Worm (Caenorhabditis elegans) whole organism, L4 larva: ENCODE measurements around the gene Y43F4A.1.
A peak's percentile ranks its signal among the peaks of the same experiment; 100 is the strongest.

Experiments
- D1046.2 ChIP-seq: fragments of 200-800 bp; sonication (Bioruptor generic); IDR thresholded peaks from 2 replicates; pipeline ENCODE4 v1.3.6; 2022; ENCODE audit warnings: missing genetic modification characterization, missing compliant biosample characterization
- R02D3.7 ChIP-seq: fragments of 150-350 bp; sonication (generic microtip); optimal IDR thresholded peaks from 3 replicates; lab custom pipeline; 2014; ENCODE audit warnings: missing biosample characterization, missing genetic modification characterization
- T26A8.4 ChIP-seq: fragments of 200-800 bp; sonication (Bioruptor generic); IDR thresholded peaks from 2 replicates; pipeline ENCODE4 v1.3.6; 2022; ENCODE audit warnings: missing genetic modification characterization, missing compliant biosample characterization
- Y75B8A.6 ChIP-seq: fragments of 200-800 bp; sonication (Bioruptor generic); IDR thresholded peaks from 2 replicates; pipeline ENCODE4 v1.3.6; 2022; ENCODE audit warnings: missing genetic modification reagents, missing genetic modification characterization, missing compliant biosample characterization
- ZK546.5 ChIP-seq, 2 experiments: sonication (generic microtip); optimal IDR thresholded peaks; 2 replicates each; lab custom pipeline; 2017; ENCODE audit warnings: missing biosample characterization in 2 of 2, missing genetic modification characterization in 2 of 2
- aha-1 ChIP-seq: fragments of 150-350 bp; peaks from one replicate; lab custom pipeline; 2014; ENCODE audit warnings: missing biosample characterization, missing genetic modification characterization
- attf-4 ChIP-seq: sonication (generic microtip); optimal IDR thresholded peaks from 3 replicates; lab custom pipeline; 2017; ENCODE audit warnings: missing biosample characterization, missing genetic modification characterization
- ceh-20 ChIP-seq: fragments of 200-800 bp; sonication (Bioruptor generic); IDR thresholded peaks from 2 replicates; pipeline ENCODE4 v1.3.6; 2022; ENCODE audit warnings: missing genetic modification reagents, missing genetic modification characterization, missing compliant biosample characterization
- ceh-62 ChIP-seq: sonication (generic microtip); optimal IDR thresholded peaks from 2 replicates; lab custom pipeline; 2017; ENCODE audit warnings: missing biosample characterization, missing genetic modification characterization
- cey-2 ChIP-seq: sonication (generic microtip); optimal IDR thresholded peaks from 3 replicates; lab custom pipeline; 2017; ENCODE audit warnings: missing genetic modification characterization, mild to moderate bottlenecking, missing compliant biosample characterization, antibody characterized with exemption, borderline replicate concordance; ENCODE audit not compliant: insufficient read depth
- dpl-1 ChIP-seq: fragments of 150-350 bp; optimal IDR thresholded peaks from 2 replicates; lab custom pipeline; 2014; ENCODE audit warnings: missing biosample characterization, missing genetic modification reagents, missing genetic modification characterization
- duxl-1 ChIP-seq: sonication (generic microtip); optimal IDR thresholded peaks from 2 replicates; lab custom pipeline; 2016; ENCODE audit warnings: mild to moderate bottlenecking, missing genetic modification characterization, moderate library complexity, missing compliant biosample characterization; ENCODE audit not compliant: poor library complexity
- dve-1 ChIP-seq: sonication (generic microtip); optimal IDR thresholded peaks from 2 replicates; lab custom pipeline; 2017; ENCODE audit warnings: antibody characterized with exemption, mild to moderate bottlenecking, missing genetic modification characterization, missing compliant biosample characterization; ENCODE audit not compliant: insufficient read depth
- fkh-10 ChIP-seq: fragments of 150-350 bp; optimal IDR thresholded peaks from 2 replicates; lab custom pipeline; 2014; ENCODE audit warnings: missing biosample characterization, missing genetic modification reagents, missing genetic modification characterization
- hif-1 ChIP-seq, 2 experiments: sonication (generic microtip); optimal IDR thresholded peaks; 2 replicates each; lab custom pipeline; 2016 to 2017; ENCODE audit warnings: missing compliant biosample characterization in 2 of 2, missing genetic modification characterization in 2 of 2, missing genetic modification reagents in 2 of 2, missing genotype in 2 of 2, mild to moderate bottlenecking in 1 of 2
- hlh-11 ChIP-seq: fragments of 200-800 bp; sonication (Bioruptor generic); optimal IDR thresholded peaks from 2 replicates; lab custom pipeline; 2018; ENCODE audit warnings: mild to moderate bottlenecking, missing genetic modification characterization, missing compliant biosample characterization
- hlh-30 ChIP-seq: sonication (generic microtip); optimal IDR thresholded peaks from 2 replicates; lab custom pipeline; 2017; ENCODE audit warnings: antibody characterized with exemption, mild to moderate bottlenecking, missing genetic modification characterization, missing compliant biosample characterization; ENCODE audit not compliant: insufficient read depth
- hmg-1.1 ChIP-seq: fragments of 200-800 bp; sonication (Bioruptor generic); IDR thresholded peaks from 2 replicates; pipeline ENCODE4 v1.3.6; 2022; ENCODE audit warnings: missing genetic modification reagents, missing genetic modification characterization, missing compliant biosample characterization
- lin-1 ChIP-seq: fragments of 200-800 bp; sonication (Bioruptor generic); IDR thresholded peaks from 2 replicates; pipeline ENCODE4 v1.3.6; 2022; ENCODE audit warnings: missing genetic modification reagents, missing genetic modification characterization, missing compliant biosample characterization
- lin-39 ChIP-seq: fragments of 150-350 bp; optimal IDR thresholded peaks from 2 replicates; lab custom pipeline; 2014; ENCODE audit warnings: missing biosample characterization, missing genetic modification reagents, missing genetic modification characterization
- lsy-2 ChIP-seq, 2 experiments: fragments of 150-350 bp in 1 of 2; sonication (generic microtip) in 1 of 2; optimal IDR thresholded peaks; 2 replicates each; lab custom pipeline; 2014 to 2017; ENCODE audit warnings: missing biosample characterization in 2 of 2, missing genetic modification characterization in 2 of 2
- madf-5 ChIP-seq, 2 experiments: fragments of 200-800 bp; sonication (Bioruptor generic); IDR thresholded peaks; 2 replicates each; pipeline ENCODE4 v1.3.6; 2022; ENCODE audit warnings: missing compliant biosample characterization in 2 of 2, missing genetic modification characterization in 2 of 2
- mep-1 ChIP-seq: fragments of 150-350 bp; sonication (generic microtip); optimal IDR thresholded peaks from 3 replicates; lab custom pipeline; 2014; ENCODE audit warnings: missing biosample characterization, missing genetic modification characterization
- mes-2 ChIP-seq: sonication (generic microtip); optimal IDR thresholded peaks from 2 replicates; lab custom pipeline; 2016; ENCODE audit warnings: missing genotype, mild to moderate bottlenecking, missing genetic modification characterization, missing compliant biosample characterization; ENCODE audit not compliant: poor library complexity, severe bottlenecking
- mxl-2 ChIP-seq: fragments of 200-800 bp; sonication (Bioruptor generic); conservative IDR thresholded peaks from 2 replicates; pipeline ENCODE4 v1.3.6; 2022; ENCODE audit warnings: missing genetic modification reagents, missing genetic modification characterization, missing compliant biosample characterization
- mxl-3 ChIP-seq: fragments of 200-800 bp; sonication (Bioruptor generic); optimal IDR thresholded peaks from 2 replicates; lab custom pipeline; 2018; ENCODE audit warnings: mild to moderate bottlenecking, missing genetic modification characterization, missing compliant biosample characterization
- nhr-102 ChIP-seq: sonication (generic microtip); optimal IDR thresholded peaks from 2 replicates; lab custom pipeline; 2016; ENCODE audit warnings: mild to moderate bottlenecking, missing genetic modification characterization, moderate library complexity, missing compliant biosample characterization
- nhr-28 ChIP-seq: fragments of 150-350 bp; optimal IDR thresholded peaks from 2 replicates; lab custom pipeline; 2014; ENCODE audit warnings: missing biosample characterization, missing genetic modification characterization
- nhr-6 ChIP-seq: fragments of 150-350 bp; optimal IDR thresholded peaks from 2 replicates; lab custom pipeline; 2014; ENCODE audit warnings: missing biosample characterization, missing genetic modification characterization
- skn-1 ChIP-seq: fragments of 150-350 bp; optimal IDR thresholded peaks from 2 replicates; lab custom pipeline; 2014; ENCODE audit warnings: missing biosample characterization, missing genetic modification characterization
- snpc-4 ChIP-seq: fragments of 150-350 bp; optimal IDR thresholded peaks from 2 replicates; lab custom pipeline; 2014; ENCODE audit warnings: missing biosample characterization, missing genetic modification characterization
- unc-39 ChIP-seq: sonication (generic microtip); optimal IDR thresholded peaks from 2 replicates; lab custom pipeline; 2017; ENCODE audit warnings: missing biosample characterization, missing genetic modification characterization
- unc-62 ChIP-seq, 3 experiments: fragments of 150-350 bp in 1 of 3; sonication (generic microtip); optimal IDR thresholded peaks in 2 of 3; peaks in 1 of 3; 1 replicate in 1 of 3; 2 replicates in 2 of 3; lab custom pipeline; 2014 to 2017; ENCODE audit warnings: missing biosample characterization in 3 of 3, missing genetic modification characterization in 3 of 3, missing genetic modification reagents in 3 of 3, missing genotype in 1 of 3
- zag-1 ChIP-seq: fragments of 150-350 bp; optimal IDR thresholded peaks from 2 replicates; lab custom pipeline; 2014; ENCODE audit warnings: missing biosample characterization, missing genetic modification characterization

The Y43F4A.1 gene

DNA sequence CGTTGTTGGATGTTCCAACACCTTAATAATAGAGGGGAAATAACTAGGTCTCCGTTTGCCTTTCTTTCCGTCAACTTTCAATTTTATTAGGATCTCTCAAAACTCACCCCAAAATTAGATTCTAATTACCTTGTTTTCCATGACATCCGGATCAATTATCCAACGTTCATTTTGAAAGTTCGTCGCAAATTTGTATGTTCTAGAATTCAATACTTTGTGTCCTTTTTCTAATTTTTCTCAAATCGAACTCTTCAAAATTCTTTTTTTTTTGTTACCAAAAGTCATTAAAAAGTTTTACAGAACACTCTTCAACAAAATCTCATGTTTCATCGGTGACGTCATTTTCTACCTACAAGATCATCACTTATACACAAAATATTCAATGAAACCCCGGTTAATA, at the start of gene Y43F4A.1:
TSS of gene Y43F4A.1 (plus strand) at position 301 of the 400 bp plus-strand sequence.
- no peak for TF ChIP-seq ceh-62 (tag; lab: Kevin White, UChicago)
- no peak for TF ChIP-seq hmg-1.1 (GFP tag; lab: Robert Waterston, UW)
- peak; percentile 40 for TF ChIP-seq aha-1 (tag; lab: Kevin White, UChicago)

DNA sequence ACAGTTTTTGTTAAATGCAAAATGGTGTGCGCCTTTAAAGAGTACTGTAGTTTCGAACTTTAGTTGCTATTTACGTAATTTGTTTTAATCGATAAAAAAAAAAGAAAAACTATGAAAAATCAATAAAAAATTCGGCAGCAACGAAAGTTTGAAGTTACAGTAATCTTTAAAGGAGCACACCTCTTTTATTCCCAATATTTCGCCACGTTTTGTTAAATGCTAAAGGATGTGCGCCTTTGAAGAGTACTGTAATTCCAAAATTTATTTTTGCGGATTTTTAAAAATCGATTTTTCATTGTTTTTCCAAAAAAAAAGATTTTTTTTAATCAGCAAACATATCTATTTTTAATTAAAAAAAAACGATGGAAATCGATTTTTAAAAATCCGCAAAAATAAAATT, 49.2 kb upstream of the Y43F4A.1 start:
- TF ChIP-seq nhr-6 (no peak), lin-1 (GFP tag; lab: Robert Waterston, UW) (no peak), Y75B8A.6 (no peak), D1046.2 (no peak), R02D3.7 (tag; lab: Kevin White, UChicago) (no peak), cey-2 (tag; lab: Kevin White, UChicago) (no peak)

DNA sequence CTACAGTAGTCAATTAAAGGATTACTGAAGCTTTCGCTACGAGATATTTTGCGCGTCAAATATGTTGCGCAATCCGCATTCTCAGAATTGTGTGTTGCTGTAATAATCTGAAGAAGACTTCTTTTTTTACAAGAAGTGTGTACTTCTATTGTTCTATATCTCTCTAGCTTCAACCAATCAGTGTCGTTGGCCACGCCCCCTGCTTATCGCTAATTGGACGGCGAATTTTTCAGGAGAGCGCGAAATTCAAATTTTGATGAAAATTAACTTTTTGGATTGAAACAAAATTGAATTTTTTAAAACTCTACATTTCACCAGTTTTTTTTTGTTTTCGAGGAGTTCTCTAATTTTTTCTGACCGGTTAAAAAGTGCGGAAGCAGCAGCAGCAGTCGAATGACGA, 46.0 kb upstream of the Y43F4A.1 start:
- no peak for TF ChIP-seq lin-39 (tag; lab: Kevin White, UChicago)
- TF ChIP-seq unc-62 (GFP tag; optimal IDR thresholded peaks at IDR 0.05 in 1 of 2; lab: Kevin White, UChicago), result no peak
- TF ChIP-seq unc-62 (tag; optimal IDR thresholded peaks at IDR 0.05; lab: Kevin White, UChicago), result no peak
- no peak for TF ChIP-seq zag-1 (tag; lab: Kevin White, UChicago)
- TF ChIP-seq nhr-102 (tag; lab: Kevin White, UChicago), result no peak
- TF ChIP-seq, all 104 proteins: peak for 0

DNA sequence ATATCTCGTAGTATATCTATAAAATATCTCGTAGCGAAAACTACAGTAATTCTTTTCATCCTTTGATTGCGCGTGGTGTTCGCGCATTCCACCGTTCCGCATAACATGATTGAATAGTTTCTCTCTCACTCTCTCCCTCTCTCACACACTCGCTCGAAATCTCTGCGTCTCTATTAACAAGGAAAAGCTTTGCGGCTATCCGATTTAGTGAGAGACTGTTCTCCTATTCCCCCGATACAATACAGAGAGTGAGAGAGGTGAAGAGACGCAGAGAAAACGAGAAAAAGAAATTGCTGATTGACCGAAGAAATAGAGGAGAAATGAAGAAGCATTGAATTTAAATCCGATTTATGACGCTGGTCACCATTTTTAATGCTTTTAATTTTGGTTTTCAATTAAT, 40.9 kb upstream of the Y43F4A.1 start:
- TF ChIP-seq hlh-30 (peak; percentile 60), mes-2 (tag; lab: Kevin White, UChicago) (peak; percentile 60), attf-4 (tag; lab: Kevin White, UChicago) (no peak), madf-5 (GFP tag; IDR thresholded peaks at IDR 0.05; lab: Robert Waterston, UW) (no peak), lsy-2 (tag; optimal IDR thresholded peaks at IDR 0.05; lab: Kevin White, UChicago) (peak in 1 of 2 experiments; percentile 62), skn-1 (tag; lab: Kevin White, UChicago) (no peak), hlh-11 (tag; lab: Kevin White, UChicago) (no peak), cey-2 (tag; lab: Kevin White, UChicago) (no peak), unc-62 (GFP tag; optimal IDR thresholded peaks at IDR 0.05 in 1 of 2; lab: Kevin White, UChicago) (peak in 1 of 2 experiments; percentile 82), unc-62 (tag; optimal IDR thresholded peaks at IDR 0.05; lab: Kevin White, UChicago) (no peak), mxl-3 (peak; percentile 55), hif-1 (tag; optimal IDR thresholded peaks at IDR 0.05; lab: Kevin White, UChicago) (no peak), dpl-1 (GFP tag; lab: Kevin White, UChicago) (peak; percentile 19), dve-1 (peak; percentile 84), ZK546.5 (tag; optimal IDR thresholded peaks at IDR 0.05; lab: Kevin White, UChicago) (no peak), mep-1 (tag; lab: Kevin White, UChicago) (peak; percentile 35), lin-1 (GFP tag; lab: Robert Waterston, UW) (0 out of 2 replicates have a peak, but pooled peaks have one; percentile 9), aha-1 (tag; lab: Kevin White, UChicago) (peak; percentile 84), unc-39 (no peak), duxl-1 (tag; lab: Kevin White, UChicago) (no peak), ceh-20 (no peak), nhr-28 (tag; lab: Kevin White, UChicago) (peak; percentile 32), mxl-2 (GFP tag; lab: Robert Waterston, UW) (no peak), T26A8.4 (no peak), fkh-10 (GFP tag; lab: Kevin White, UChicago) (no peak), snpc-4 (tag; lab: Kevin White, UChicago) (no peak)
